Worm (Caenorhabditis elegans) whole organism, L1 larva: ENCODE measurements around the gene K10D2.8.

Experiments used
- elt-2 ChIP-seq: sonication (generic microtip); optimal IDR thresholded peaks from 2 replicates; lab custom pipeline; 2016; ENCODE audit warnings: missing genetic modification characterization, mild to moderate bottlenecking, inconsistent platforms, missing compliant biosample characterization, missing genetic modification reagents
- snpc-4 ChIP-seq: fragments of 150-350 bp; optimal IDR thresholded peaks from 2 replicates; lab custom pipeline; 2014; ENCODE audit warnings: missing biosample characterization, missing genetic modification characterization
- ztf-4 ChIP-seq: fragments of 150-350 bp; optimal IDR thresholded peaks from 2 replicates; lab custom pipeline; 2014; ENCODE audit warnings: missing biosample characterization, missing genetic modification characterization

- no peak for TF ChIP-seq snpc-4 (tag; lab: Kevin White, UChicago)
- TF ChIP-seq elt-2 (tag; lab: Kevin White, UChicago): no peak
- TF ChIP-seq ztf-4 (tag; lab: Kevin White, UChicago): no peak
Measured at ce11 chrIII:5169699-5170098, 18.8 kb upstream of the K10D2.8 start, which contains the start of gene ulp-1.
